Fruit fly (Drosophila melanogaster) S2 (cell line): ENCODE data around the gene CG14410.

Experiments used
- CG8478 ChIP-seq: fragments of >200 bp; optimal IDR thresholded peaks from 2 replicates; lab custom pipeline; 2018
- CTCF ChIP-seq, 2 experiments: fragments of >200 bp; optimal IDR thresholded peaks; 2 replicates each; lab custom pipeline; 2018

dm6 chrX:14810433-14810832 is 26.1 kb upstream of the CG14410 start:
- TF ChIP-seq CTCF (optimal IDR thresholded peaks at IDR 0.05; lab: Kevin White, UChicago) (no peak), CG8478 (lab: Kevin White, UChicago) (no peak)
